Fruit fly (Drosophila melanogaster): Measurements from ENCODE around the gene CG17841.

The CG17841 gene

DNA sequence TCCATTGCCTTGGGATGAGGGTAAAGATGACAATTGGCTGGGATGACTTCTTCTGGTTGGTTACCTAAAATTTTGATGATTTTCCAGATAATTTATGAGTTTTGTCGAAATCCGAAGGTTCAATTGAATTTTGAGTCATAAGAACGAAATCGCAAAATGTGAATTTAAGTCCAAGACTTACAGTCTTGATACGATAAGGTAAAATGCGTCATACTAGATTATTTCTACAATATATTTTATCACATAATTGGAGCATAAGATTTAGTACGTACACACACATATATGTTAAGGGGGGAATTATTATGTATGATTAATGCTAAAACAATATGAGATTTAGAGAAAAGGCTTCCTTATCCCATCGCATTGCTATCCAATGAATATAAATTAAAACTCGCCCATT, 13.4 kb downstream of the CG17841 start, which contains the start of gene CG32681:
Gene CG32681 (minus strand): TSS at position 101 of the 400 bp plus-strand sequence.
- TF ChIP-seq gl (tag; optimal IDR thresholded peaks at IDR 0.05) = no peak
- TF ChIP-seq Pif1B (GFP tag; optimal IDR thresholded peaks at IDR 0.05) = no peak
- TF ChIP-seq CG10348 (GFP tag; IDR thresholded peaks at IDR 0.05) = no peak
- TF ChIP-seq Snoo (tag; optimal IDR thresholded peaks at IDR 0.05) = no peak
- TF ChIP-seq CG32121 (GFP tag; IDR thresholded peaks at IDR 0.05) = no peak
- no peak for TF ChIP-seq EcR (GFP tag; optimal IDR thresholded peaks at IDR 0.05)
- no peak for TF ChIP-seq fd96Ca (GFP tag; IDR thresholded peaks at IDR 0.05)
- TF ChIP-seq CG15710 (tag; optimal IDR thresholded peaks at IDR 0.05) = no peak
- TF ChIP-seq Ets98B (GFP tag; IDR thresholded peaks at IDR 0.05) = no peak
- no peak for TF ChIP-seq CG8159 (tag; optimal IDR thresholded peaks at IDR 0.05)
- no peak for TF ChIP-seq D1 (tag; optimal IDR thresholded peaks at IDR 0.05)
- TF ChIP-seq CG8301 (tag; optimal IDR thresholded peaks at IDR 0.05) = no peak
- no peak for TF ChIP-seq Pif1A (GFP tag; optimal IDR thresholded peaks at IDR 0.05)
- no peak for TF ChIP-seq CG17806 (tag; optimal IDR thresholded peaks at IDR 0.05)

DNA sequence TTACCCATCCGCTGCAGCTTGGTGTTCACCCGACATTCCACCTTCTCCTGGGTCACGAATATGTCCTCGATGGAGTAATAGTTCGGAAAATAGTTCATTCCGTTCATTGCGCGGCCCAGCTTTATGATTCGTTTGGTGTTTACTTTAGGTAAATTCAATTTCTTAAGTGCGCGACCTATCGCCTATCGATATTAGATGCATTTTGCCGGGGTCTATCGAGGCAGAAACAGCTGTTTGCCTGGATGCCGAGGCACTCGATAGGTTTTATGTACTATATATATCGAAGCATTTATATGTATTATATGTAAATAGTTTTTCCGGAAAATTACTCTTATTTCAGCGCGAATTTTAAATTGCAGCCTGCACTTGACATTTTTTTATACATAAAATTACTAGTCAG, 17.1 kb downstream of the CG17841 start:
- TF ChIP-seq Pif1B (GFP tag; optimal IDR thresholded peaks at IDR 0.05) = no peak
- TF ChIP-seq EcR (GFP tag; optimal IDR thresholded peaks at IDR 0.05) = no peak
- no peak for TF ChIP-seq Ets98B (GFP tag; IDR thresholded peaks at IDR 0.05)
- no peak for TF ChIP-seq CG10348 (GFP tag; IDR thresholded peaks at IDR 0.05)
- no peak for TF ChIP-seq D1 (tag; optimal IDR thresholded peaks at IDR 0.05)
- TF ChIP-seq CG9948 (tag; optimal IDR thresholded peaks at IDR 0.05) = no peak
- no peak for TF ChIP-seq Snoo (tag; optimal IDR thresholded peaks at IDR 0.05)

DNA sequence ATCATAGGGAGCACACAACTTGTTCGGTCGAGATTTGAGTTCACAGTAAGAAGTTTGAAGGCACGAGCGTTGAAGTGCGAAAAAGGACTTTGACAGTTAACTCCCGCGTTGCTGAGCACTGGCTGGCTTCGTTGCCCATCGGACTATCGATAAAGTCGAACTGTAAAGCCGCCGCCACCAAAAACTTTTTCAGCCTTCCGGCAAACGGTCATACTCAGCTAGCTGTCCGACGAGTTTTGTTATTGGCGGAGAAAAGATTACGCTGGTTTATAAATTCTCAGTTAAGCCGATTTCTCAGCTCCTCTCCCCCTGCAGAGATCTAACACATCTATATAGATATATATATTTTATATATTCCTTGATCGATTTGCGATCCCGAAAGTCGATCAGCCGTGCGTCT, 17.9 kb downstream of the CG17841 start, which contains the start of the genes Psf3 and flw:
Gene Psf3 (minus strand): TSS at position 105 of the 400 bp plus-strand sequence.
Gene flw (plus strand): TSS at position 204 of the 400 bp plus-strand sequence.
- TF ChIP-seq CG4496 (GFP tag; IDR thresholded peaks at IDR 0.05) (0 out of 3 replicates have a peak, but pooled peaks have one; percentile 7), CG12605 (GFP tag; IDR thresholded peaks at IDR 0.05) (0 out of 2 replicates have a peak, but pooled peaks have one; percentile 29), CG8301 (tag; optimal IDR thresholded peaks at IDR 0.05) (no peak), CG32121 (GFP tag; IDR thresholded peaks at IDR 0.05) (0 out of 2 replicates have a peak, but pooled peaks have one; percentile 11), Snoo (tag; optimal IDR thresholded peaks at IDR 0.05) (no peak), Pif1B (GFP tag; optimal IDR thresholded peaks at IDR 0.05) (peak; percentile 29)

DNA sequence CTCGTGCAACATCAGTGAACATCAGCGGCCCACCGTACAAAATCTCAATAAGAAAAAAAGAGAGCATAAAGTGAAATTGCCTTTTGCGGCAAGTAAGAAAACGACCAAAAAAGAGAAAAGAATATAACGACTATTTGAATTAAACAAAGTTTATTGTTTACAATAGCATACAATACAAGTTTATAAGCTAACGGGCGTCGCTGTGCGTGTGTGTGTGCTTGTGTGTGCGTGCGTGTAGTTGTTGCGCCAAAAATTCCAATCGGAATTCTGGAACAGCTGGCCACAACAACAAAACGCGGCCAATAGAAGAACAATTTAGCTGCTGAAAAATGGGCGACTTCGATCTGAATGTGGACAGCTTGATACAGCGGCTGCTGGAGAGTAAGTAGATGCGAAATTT, 18.3 kb downstream of the CG17841 start:
- no peak for TF ChIP-seq Pif1A (GFP tag; optimal IDR thresholded peaks at IDR 0.05)
- no peak for TF ChIP-seq CG14655 (GFP tag; optimal IDR thresholded peaks at IDR 0.05)
- no peak for TF ChIP-seq CG8159 (tag; optimal IDR thresholded peaks at IDR 0.05)
- TF ChIP-seq rn (GFP tag; IDR thresholded peaks at IDR 0.05) = no peak
- no peak for TF ChIP-seq CG10348 (GFP tag; IDR thresholded peaks at IDR 0.05)
- no peak for TF ChIP-seq CG32121 (GFP tag; IDR thresholded peaks at IDR 0.05)
- TF ChIP-seq CG12605 (GFP tag; IDR thresholded peaks at IDR 0.05) = no peak

DNA sequence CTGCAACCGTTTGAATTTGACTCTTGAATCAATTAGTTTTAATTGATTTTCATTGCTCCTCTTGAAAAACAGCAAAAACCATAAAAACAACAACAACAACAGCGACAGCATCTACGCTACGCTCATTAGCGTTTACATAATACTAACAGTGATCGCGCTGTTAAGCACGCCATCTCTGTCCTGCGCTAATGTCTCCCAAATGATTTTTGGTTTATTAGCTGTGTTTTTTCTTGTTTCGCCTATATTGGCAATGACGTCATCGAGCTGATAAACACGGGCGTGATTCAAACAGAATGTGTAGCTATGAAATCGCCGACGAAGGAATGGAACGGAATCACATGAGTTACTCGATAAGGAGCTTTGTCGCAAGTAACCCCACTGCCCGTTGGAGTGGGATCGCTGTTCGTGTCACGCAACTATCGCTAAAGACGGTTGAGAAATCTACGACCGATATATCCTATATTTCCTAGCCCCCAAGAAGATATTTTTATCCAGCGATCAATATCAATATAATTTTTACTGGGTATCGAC, 19.0 kb downstream of the CG17841 start:
- TF ChIP-seq gl (tag; optimal IDR thresholded peaks at IDR 0.05) (no peak), CG34367 (tag; optimal IDR thresholded peaks at IDR 0.05) (no peak), CG10348 (GFP tag; IDR thresholded peaks at IDR 0.05) (no peak), rn (GFP tag; IDR thresholded peaks at IDR 0.05) (no peak), Ets98B (GFP tag; IDR thresholded peaks at IDR 0.05) (0 out of 2 replicates have a peak, but pooled peaks have one; percentile 12), CG14655 (GFP tag; optimal IDR thresholded peaks at IDR 0.05) (no peak)

DNA sequence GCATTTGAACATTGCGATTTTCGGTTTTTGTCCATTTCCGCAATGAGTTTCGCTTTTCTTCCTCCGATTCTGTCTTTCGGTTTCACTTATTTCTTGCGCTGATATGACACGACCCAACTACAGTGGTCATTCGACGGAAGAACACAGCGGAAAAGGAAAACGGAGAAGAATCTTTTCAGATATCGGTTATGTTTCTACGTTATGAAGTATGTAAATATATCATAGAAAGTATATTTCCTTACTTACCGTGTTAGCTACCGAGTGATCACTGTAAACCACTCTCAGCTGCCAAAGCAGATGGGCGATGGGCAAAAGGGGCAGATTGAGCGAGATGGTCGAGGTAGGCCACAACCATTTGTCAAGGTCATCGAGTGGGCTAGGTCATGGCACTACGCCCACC, 19.8 kb downstream of the CG17841 start:
- peak; percentile 15 for TF ChIP-seq CG9948 (tag; optimal IDR thresholded peaks at IDR 0.05)
- TF ChIP-seq fd96Ca (GFP tag; IDR thresholded peaks at IDR 0.05) = peak; percentile 67; the same call in 2 of the 3 replicates
- TF ChIP-seq CG8301 (tag; optimal IDR thresholded peaks at IDR 0.05) = peak; percentile 12
- TF ChIP-seq Ets98B (GFP tag; IDR thresholded peaks at IDR 0.05) = peak; percentile 33; the same call in 1 of the 2 replicates
- no peak for TF ChIP-seq CG34367 (tag; optimal IDR thresholded peaks at IDR 0.05)
- TF ChIP-seq rn (GFP tag; IDR thresholded peaks at IDR 0.05) = no peak
- TF ChIP-seq CG15710 (tag; optimal IDR thresholded peaks at IDR 0.05) = peak; percentile 40
- TF ChIP-seq CG4496 (GFP tag; IDR thresholded peaks at IDR 0.05) = peak; percentile 59; the same call in 1 of the 3 replicates
- TF ChIP-seq CG12605 (GFP tag; IDR thresholded peaks at IDR 0.05) = 0 out of 2 replicates have a peak, but pooled peaks have one; percentile 14
- no peak for TF ChIP-seq CG14655 (GFP tag; optimal IDR thresholded peaks at IDR 0.05)
- TF ChIP-seq Snoo (tag; optimal IDR thresholded peaks at IDR 0.05) = peak; percentile 46
- TF ChIP-seq Pif1B (GFP tag; optimal IDR thresholded peaks at IDR 0.05) = no peak
- TF ChIP-seq CG32121 (GFP tag; IDR thresholded peaks at IDR 0.05) = peak; percentile 39; the same call in 1 of the 2 replicates
- TF ChIP-seq D1 (tag; optimal IDR thresholded peaks at IDR 0.05) = no peak
- TF ChIP-seq CG17806 (tag; optimal IDR thresholded peaks at IDR 0.05) = peak; percentile 12
- peak; percentile 54 for TF ChIP-seq Pif1A (GFP tag; optimal IDR thresholded peaks at IDR 0.05)
- TF ChIP-seq CG10348 (GFP tag; IDR thresholded peaks at IDR 0.05) = no peak
- TF ChIP-seq gl (tag; optimal IDR thresholded peaks at IDR 0.05) = no peak
- peak; percentile 38 for TF ChIP-seq CG8159 (tag; optimal IDR thresholded peaks at IDR 0.05)
- no peak for TF ChIP-seq EcR (GFP tag; optimal IDR thresholded peaks at IDR 0.05)

DNA sequence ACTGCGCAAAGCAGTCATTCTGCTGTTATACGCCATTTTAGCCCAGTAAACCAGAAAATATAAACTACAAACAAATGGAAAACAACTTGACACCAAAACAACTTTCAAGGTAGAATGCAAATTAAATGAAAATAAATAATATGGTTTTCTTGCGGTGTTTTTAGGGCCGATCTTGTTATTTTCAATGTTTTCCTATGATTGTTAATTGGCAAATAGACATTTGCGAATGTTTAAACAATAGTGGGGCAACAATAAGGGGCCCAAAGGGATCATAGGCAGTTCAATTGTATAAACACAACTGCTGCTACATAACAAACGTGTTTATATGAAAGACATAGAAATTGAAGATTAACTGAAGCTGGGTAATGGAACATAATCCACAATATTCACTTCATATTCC, 29.0 kb downstream of the CG17841 start:
- TF ChIP-seq CG4496 (GFP tag; IDR thresholded peaks at IDR 0.05) (no peak), CG8301 (tag; optimal IDR thresholded peaks at IDR 0.05) (no peak), fd96Ca (GFP tag; IDR thresholded peaks at IDR 0.05) (no peak), CG8159 (tag; optimal IDR thresholded peaks at IDR 0.05) (no peak), rn (GFP tag; IDR thresholded peaks at IDR 0.05) (no peak), CG9948 (tag; optimal IDR thresholded peaks at IDR 0.05) (no peak), Snoo (tag; optimal IDR thresholded peaks at IDR 0.05) (no peak), EcR (GFP tag; optimal IDR thresholded peaks at IDR 0.05) (no peak)

Measured in whole organism, pupa.